Fruit fly (Drosophila melanogaster): ENCODE data around the gene Lectin-galC1.

The Lectin-galC1 gene

dm6 chr2L:19416602-19417497, at the start of gene Lectin-galC1:
Gene Lectin-galC1, plus strand, starts transcription at chr2L:19417447.
- TF ChIP-seq ttk (optimal IDR thresholded peaks at IDR 0.05): no peak
- no peak for TF ChIP-seq h (optimal IDR thresholded peaks at IDR 0.05)
- no peak for TF ChIP-seq Sin3A (optimal IDR thresholded peaks at IDR 0.05)
- no peak for TF ChIP-seq Myc (optimal IDR thresholded peaks at IDR 0.05)
- no peak for TF ChIP-seq psq (optimal IDR thresholded peaks at IDR 0.05)
- no peak for TF ChIP-seq insv (optimal IDR thresholded peaks at IDR 0.05)

dm6 chr2L:19370046-19370445, 47.2 kb upstream of the Lectin-galC1 start, which contains the start of gene CG17349:
Gene CG17349, plus strand, starts transcription at chr2L:19370445.
- TF ChIP-seq Myc (optimal IDR thresholded peaks at IDR 0.05) (no peak), ttk (optimal IDR thresholded peaks at IDR 0.05) (no peak), psq (optimal IDR thresholded peaks at IDR 0.05) (no peak), Sin3A (optimal IDR thresholded peaks at IDR 0.05) (no peak), h (optimal IDR thresholded peaks at IDR 0.05) (no peak), insv (optimal IDR thresholded peaks at IDR 0.05) (no peak)

- TF ChIP-seq Myc (optimal IDR thresholded peaks at IDR 0.05): no peak
- no peak for TF ChIP-seq insv (optimal IDR thresholded peaks at IDR 0.05)
- no peak for TF ChIP-seq Sin3A (optimal IDR thresholded peaks at IDR 0.05)
- no peak for TF ChIP-seq h (optimal IDR thresholded peaks at IDR 0.05)
- TF ChIP-seq ttk (optimal IDR thresholded peaks at IDR 0.05): no peak
- no peak for TF ChIP-seq psq (optimal IDR thresholded peaks at IDR 0.05)
Measured at dm6 chr2L:19373809-19374208, 43.4 kb upstream of the Lectin-galC1 start.

- TF ChIP-seq Sin3A (optimal IDR thresholded peaks at IDR 0.05) (no peak), insv (optimal IDR thresholded peaks at IDR 0.05) (no peak), ttk (optimal IDR thresholded peaks at IDR 0.05) (no peak), Myc (optimal IDR thresholded peaks at IDR 0.05) (no peak), psq (optimal IDR thresholded peaks at IDR 0.05) (no peak), h (optimal IDR thresholded peaks at IDR 0.05) (no peak)
Measured at dm6 chr2L:19376145-19376544, 41.1 kb upstream of the Lectin-galC1 start.

dm6 chr2L:19377129-19378083, 39.8 kb upstream of the Lectin-galC1 start:
- no peak for TF ChIP-seq Myc (optimal IDR thresholded peaks at IDR 0.05)
- no peak for TF ChIP-seq ttk (optimal IDR thresholded peaks at IDR 0.05)
- no peak for TF ChIP-seq h (optimal IDR thresholded peaks at IDR 0.05)
- no peak for TF ChIP-seq insv (optimal IDR thresholded peaks at IDR 0.05)
- no peak for TF ChIP-seq Sin3A (optimal IDR thresholded peaks at IDR 0.05)
- TF ChIP-seq psq (optimal IDR thresholded peaks at IDR 0.05): no peak

- TF ChIP-seq Myc (optimal IDR thresholded peaks at IDR 0.05) (no peak), Sin3A (optimal IDR thresholded peaks at IDR 0.05) (no peak), h (optimal IDR thresholded peaks at IDR 0.05) (no peak), ttk (optimal IDR thresholded peaks at IDR 0.05) (no peak), insv (optimal IDR thresholded peaks at IDR 0.05) (no peak), psq (optimal IDR thresholded peaks at IDR 0.05) (no peak)
Measured at dm6 chr2L:19378620-19379019, 38.6 kb upstream of the Lectin-galC1 start.

- no peak for TF ChIP-seq Myc (optimal IDR thresholded peaks at IDR 0.05)
- no peak for TF ChIP-seq psq (optimal IDR thresholded peaks at IDR 0.05)
- TF ChIP-seq Sin3A (optimal IDR thresholded peaks at IDR 0.05): no peak
Measured at dm6 chr2L:19380630-19381029, 36.6 kb upstream of the Lectin-galC1 start, which contains the start of gene CG17350. Gene CG17350, plus strand, starts transcription at chr2L:19380930.

dm6 chr2L:19382353-19382752, 34.9 kb upstream of the Lectin-galC1 start:
- TF ChIP-seq ttk (optimal IDR thresholded peaks at IDR 0.05) (no peak), Sin3A (optimal IDR thresholded peaks at IDR 0.05) (no peak), insv (optimal IDR thresholded peaks at IDR 0.05) (no peak), Myc (optimal IDR thresholded peaks at IDR 0.05) (no peak), psq (optimal IDR thresholded peaks at IDR 0.05) (no peak), h (optimal IDR thresholded peaks at IDR 0.05) (no peak)

- TF ChIP-seq Myc (optimal IDR thresholded peaks at IDR 0.05) (no peak), Sin3A (optimal IDR thresholded peaks at IDR 0.05) (no peak), insv (optimal IDR thresholded peaks at IDR 0.05) (no peak)
Measured at dm6 chr2L:19386106-19386715, 31.0 kb upstream of the Lectin-galC1 start, which contains the start of gene fon. Gene fon, minus strand, starts transcription at chr2L:19386205.

dm6 chr2L:19388966-19389365, 28.3 kb upstream of the Lectin-galC1 start:
- no peak for TF ChIP-seq insv (optimal IDR thresholded peaks at IDR 0.05)
- TF ChIP-seq h (optimal IDR thresholded peaks at IDR 0.05): no peak
- TF ChIP-seq Sin3A (optimal IDR thresholded peaks at IDR 0.05): no peak
- TF ChIP-seq Myc (optimal IDR thresholded peaks at IDR 0.05): no peak
- no peak for TF ChIP-seq ttk (optimal IDR thresholded peaks at IDR 0.05)
- no peak for TF ChIP-seq psq (optimal IDR thresholded peaks at IDR 0.05)

- TF ChIP-seq ttk (optimal IDR thresholded peaks at IDR 0.05) (no peak), h (optimal IDR thresholded peaks at IDR 0.05) (no peak), Myc (optimal IDR thresholded peaks at IDR 0.05) (no peak), Sin3A (optimal IDR thresholded peaks at IDR 0.05) (no peak), psq (optimal IDR thresholded peaks at IDR 0.05) (no peak), insv (optimal IDR thresholded peaks at IDR 0.05) (no peak)
Measured at dm6 chr2L:19389749-19390148, 27.5 kb upstream of the Lectin-galC1 start, which contains the start of gene CG17549. Gene CG17549, minus strand, starts transcription at chr2L:19390075.
